Fruit fly (Drosophila melanogaster): ENCODE results near the gene sloth2.
A peak's percentile ranks its signal among the peaks of the same experiment; 100 is the strongest.

The sloth2 gene

dm6 chrX:6976364-6976763, 34.8 kb upstream of the sloth2 start (continued):
- TF ChIP-seq CG6808 (GFP tag; optimal IDR thresholded peaks at IDR 0.05), result peak; percentile 24
- peak; percentile 49 for TF ChIP-seq CG3919 (GFP tag; optimal IDR thresholded peaks at IDR 0.05)
- TF ChIP-seq CG6163 (GFP tag; IDR thresholded peaks at IDR 0.05), result peak; percentile 66; the same call in 2 of the 3 replicates
- TF ChIP-seq Lpt (GFP tag; optimal IDR thresholded peaks at IDR 0.05), result no peak
- peak; percentile 6 for TF ChIP-seq CG7368 (GFP tag; optimal IDR thresholded peaks at IDR 0.05)
- TF ChIP-seq CG9139 (GFP tag; optimal IDR thresholded peaks at IDR 0.05), result no peak
- no peak for TF ChIP-seq CG8319 (GFP tag; optimal IDR thresholded peaks at IDR 0.05)
- TF ChIP-seq Hr39 (GFP tag; optimal IDR thresholded peaks at IDR 0.05), result peak; percentile 31
- TF ChIP-seq CG34406 (GFP tag; optimal IDR thresholded peaks at IDR 0.05), result no peak
- no peak for TF ChIP-seq fd85E (GFP tag; optimal IDR thresholded peaks at IDR 0.05)
- peak; percentile 50 for TF ChIP-seq esn (GFP tag; optimal IDR thresholded peaks at IDR 0.05)
- TF ChIP-seq CG6276 (GFP tag; optimal IDR thresholded peaks at IDR 0.05), result no peak
- peak; percentile 53 for TF ChIP-seq CG3032 (tag; optimal IDR thresholded peaks at IDR 0.05)
- TF ChIP-seq CG11294 (GFP tag; IDR thresholded peaks at IDR 0.05), result no peak
- peak; percentile 27 for TF ChIP-seq pdm3 (GFP tag; optimal IDR thresholded peaks at IDR 0.05)
- no peak for TF ChIP-seq Sox15 (GFP tag; optimal IDR thresholded peaks at IDR 0.05)
- TF ChIP-seq ss (GFP tag; optimal IDR thresholded peaks at IDR 0.05), result peak in 1 of 2 experiments; percentile 52
- no peak for TF ChIP-seq CG6854 (GFP tag; optimal IDR thresholded peaks at IDR 0.05)
- no peak for TF ChIP-seq Sox102F (GFP tag; optimal IDR thresholded peaks at IDR 0.05)
- TF ChIP-seq CG4318 (GFP tag; optimal IDR thresholded peaks at IDR 0.05), result no peak
- TF ChIP-seq CG10631 (GFP tag; optimal IDR thresholded peaks at IDR 0.05), result peak; percentile 28
- peak; percentile 38 for TF ChIP-seq Ets96B (tag; optimal IDR thresholded peaks at IDR 0.05)
- TF ChIP-seq Eip78C (GFP tag), result peak; percentile 79
- TF ChIP-seq CG16779 (tag; optimal IDR thresholded peaks at IDR 0.05), result no peak
- TF ChIP-seq CG6792 (GFP tag; optimal IDR thresholded peaks at IDR 0.05), result peak; percentile 24

dm6 chrX:6976911-6977310, 34.2 kb upstream of the sloth2 start:
- no peak for TF ChIP-seq fd59A (GFP tag; optimal IDR thresholded peaks at IDR 0.05)

dm6 chrX:6981470-6981952, 29.6 kb upstream of the sloth2 start:
- TF ChIP-seq lz (GFP tag; optimal IDR thresholded peaks at IDR 0.05) (peak; percentile 51), Smox (GFP tag; optimal IDR thresholded peaks at IDR 0.05) (peak; percentile 20), CG6808 (GFP tag; optimal IDR thresholded peaks at IDR 0.05) (peak; percentile 22), Eip93F (GFP tag; optimal IDR thresholded peaks at IDR 0.05) (no peak), Eip78C (GFP tag) (peak; percentile 71), CG10631 (GFP tag; optimal IDR thresholded peaks at IDR 0.05) (peak; percentile 33), Ets96B (tag; optimal IDR thresholded peaks at IDR 0.05) (no peak), CG10669 (GFP tag; optimal IDR thresholded peaks at IDR 0.05) (peak; percentile 9), svp (GFP tag) (peak; percentile 27), CG11762 (GFP tag; optimal IDR thresholded peaks at IDR 0.05; ENCODE audit: insufficient read depth) (no peak), CG8119 (GFP tag; IDR thresholded peaks at IDR 0.05) (peak; percentile 59), dsx (GFP tag; optimal IDR thresholded peaks at IDR 0.05; ENCODE audit: poor library complexity, severe bottlenecking) (peak; percentile 17), Ets21C (GFP tag; optimal IDR thresholded peaks at IDR 0.05) (no peak), CG4318 (GFP tag; optimal IDR thresholded peaks at IDR 0.05) (no peak), Hr4 (GFP tag; optimal IDR thresholded peaks at IDR 0.05) (peak; percentile 53), CG3032 (tag; optimal IDR thresholded peaks at IDR 0.05) (no peak), Lpt (GFP tag; optimal IDR thresholded peaks at IDR 0.05) (no peak), CG11902 (GFP tag; optimal IDR thresholded peaks at IDR 0.05) (no peak), Hr39 (GFP tag; optimal IDR thresholded peaks at IDR 0.05) (peak; percentile 26), Sox15 (GFP tag; optimal IDR thresholded peaks at IDR 0.05) (no peak), ss (GFP tag; optimal IDR thresholded peaks at IDR 0.05) (peak; percentile 27 to 45), dac (GFP tag; optimal IDR thresholded peaks at IDR 0.05) (peak; percentile 12), Gug (GFP tag; IDR thresholded peaks at IDR 0.05) (peak; percentile 32; the same call in 1 of the 2 replicates), CG6163 (GFP tag; IDR thresholded peaks at IDR 0.05) (peak; percentile 72; the same call in 2 of the 3 replicates), vri (GFP tag; optimal IDR thresholded peaks at IDR 0.05) (no peak), CG7368 (GFP tag; optimal IDR thresholded peaks at IDR 0.05) (no peak), CG9139 (GFP tag; optimal IDR thresholded peaks at IDR 0.05) (peak; percentile 4), CG1621 (tag; optimal IDR thresholded peaks at IDR 0.05) (no peak), acj6 (GFP tag; optimal IDR thresholded peaks at IDR 0.05) (peak; percentile 1), Eip75B (GFP tag; optimal IDR thresholded peaks at IDR 0.05) (peak; percentile 30), OdsH (GFP tag; optimal IDR thresholded peaks at IDR 0.05) (peak; percentile 41), fkh (GFP tag; optimal IDR thresholded peaks at IDR 0.05) (no peak), CG6276 (GFP tag; optimal IDR thresholded peaks at IDR 0.05) (peak; percentile 16), Hr38 (GFP tag; optimal IDR thresholded peaks at IDR 0.05) (no peak), Sox14 (GFP tag; optimal IDR thresholded peaks at IDR 0.05) (peak; percentile 39)
